Worm (Caenorhabditis elegans) whole organism, L3 larva: ENCODE data around the gene F10C2.4.

Experiments
- aly-2 ChIP-seq: fragments of 150-350 bp; optimal IDR thresholded peaks from 2 replicates; lab custom pipeline; 2014; ENCODE audit warnings: missing biosample characterization, missing genetic modification characterization
- ceh-82 ChIP-seq: fragments of 150-350 bp; optimal IDR thresholded peaks from 2 replicates; lab custom pipeline; 2014; ENCODE audit warnings: missing biosample characterization, missing genetic modification characterization
- jun-1 ChIP-seq: fragments of 150-350 bp; optimal IDR thresholded peaks from 2 replicates; lab custom pipeline; 2014; ENCODE audit warnings: missing biosample characterization, missing genetic modification reagents, missing genetic modification characterization
- nfya-1 ChIP-seq: sonication (generic microtip); optimal IDR thresholded peaks from 2 replicates; lab custom pipeline; 2017; ENCODE audit warnings: missing genetic modification characterization, mild to moderate bottlenecking, missing compliant biosample characterization, antibody characterized with exemption, moderate library complexity; ENCODE audit not compliant: insufficient read depth
- nhr-11 ChIP-seq: fragments of 150-350 bp; optimal IDR thresholded peaks from 2 replicates; lab custom pipeline; 2014; ENCODE audit warnings: missing biosample characterization, missing genetic modification characterization
- pha-4 ChIP-seq: fragments of 150-350 bp; optimal IDR thresholded peaks from 2 replicates; lab custom pipeline; 2014; ENCODE audit warnings: missing biosample characterization, missing genetic modification reagents, missing genetic modification characterization
- snpc-4 ChIP-seq: fragments of 150-350 bp; optimal IDR thresholded peaks from 2 replicates; lab custom pipeline; 2014; ENCODE audit warnings: missing biosample characterization, missing genetic modification characterization
- unc-62 ChIP-seq: fragments of 150-350 bp; sonication (generic microtip); optimal IDR thresholded peaks from 4 replicates; lab custom pipeline; 2014; ENCODE audit warnings: missing biosample characterization, missing genetic modification reagents, missing genetic modification characterization
- ztf-4 ChIP-seq: fragments of 150-350 bp; optimal IDR thresholded peaks from 2 replicates; lab custom pipeline; 2014; ENCODE audit warnings: missing biosample characterization, missing genetic modification characterization

DNA sequence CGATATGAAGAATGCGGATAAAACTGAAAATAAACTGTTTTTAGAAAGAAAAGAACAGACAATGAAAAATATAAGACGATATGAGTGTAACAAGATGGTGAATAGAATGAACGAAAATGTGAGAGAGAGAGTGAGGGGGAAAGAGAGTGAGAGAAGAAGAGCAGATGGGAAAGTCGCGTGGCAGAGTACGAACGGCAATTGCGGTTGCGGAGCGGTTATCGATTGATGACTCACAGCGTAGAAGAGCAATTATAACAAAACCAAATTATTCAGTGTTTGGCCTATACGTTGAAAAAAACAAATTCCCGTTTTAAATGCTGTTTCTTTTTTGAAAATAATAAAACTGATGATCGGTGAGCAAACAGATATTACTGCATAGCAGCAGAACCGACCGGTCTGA, 24.0 kb downstream of the F10C2.4 start, which contains the start of gene pqn-53:
- TF ChIP-seq pha-4 (tag; lab: Kevin White, UChicago) (peak; percentile 22), nhr-11 (tag; lab: Kevin White, UChicago) (no peak), ztf-4 (tag; lab: Kevin White, UChicago) (no peak), jun-1 (tag; lab: Kevin White, UChicago) (no peak), ceh-82 (tag; lab: Kevin White, UChicago) (no peak), aly-2 (tag; lab: Kevin White, UChicago) (no peak), unc-62 (GFP tag; lab: Kevin White, UChicago) (no peak), nfya-1 (tag; lab: Kevin White, UChicago) (peak; percentile 46), snpc-4 (peak; percentile 37)
